Fruit fly (Drosophila melanogaster) S2 (cell line): ENCODE results near the gene CG43390.

Experiments used
- CG8478 ChIP-seq: fragments of >200 bp; optimal IDR thresholded peaks from 2 replicates; lab custom pipeline; 2018
- CTCF ChIP-seq, 2 experiments: fragments of >200 bp; optimal IDR thresholded peaks; 2 replicates each; lab custom pipeline; 2018

- no peak for TF ChIP-seq CG8478
- TF ChIP-seq CTCF (optimal IDR thresholded peaks at IDR 0.05; lab: Kevin White, UChicago) = no peak
These were observed 24.5 kb upstream of the CG43390 start for dm6 chr3L:11604227-11604626.
